Fruit fly (Drosophila melanogaster) whole organism, prepupa: ENCODE measurements around the gene Arts.

ENCODE experiments used
- Blimp-1 ChIP-seq: fragments of 200-800 bp; sonication (Bioruptor generic); optimal IDR thresholded peaks from 3 replicates; lab custom pipeline; 2017; ENCODE audit warnings: missing biosample characterization, missing genetic modification characterization, mild to moderate bottlenecking, moderate library complexity, missing genetic modification reagents
- CG15336 ChIP-seq: fragments of 200-800 bp; sonication (Bioruptor generic); IDR thresholded peaks from 2 replicates; pipeline ENCODE4 v1.3.6; 2022; ENCODE audit warnings: missing biosample characterization, missing genetic modification characterization
- CG32006 ChIP-seq: fragments of 200-800 bp; sonication (Bioruptor generic); optimal IDR thresholded peaks from 3 replicates; lab custom pipeline; 2017; ENCODE audit warnings: missing biosample characterization, mild to moderate bottlenecking, missing genetic modification characterization
- Eip93F ChIP-seq: fragments of 200-800 bp; sonication (Bioruptor generic); optimal IDR thresholded peaks from 2 replicates; lab custom pipeline; 2016; ENCODE audit warnings: missing biosample characterization, mild to moderate bottlenecking, missing genetic modification characterization
- Hr4 ChIP-seq: fragments of 200-800 bp; sonication (Bioruptor generic); optimal IDR thresholded peaks from 3 replicates; lab custom pipeline; 2016; ENCODE audit warnings: missing biosample characterization, missing genetic modification characterization
- Lpt ChIP-seq: fragments of 200-800 bp; sonication (Bioruptor generic); optimal IDR thresholded peaks from 3 replicates; lab custom pipeline; 2016; ENCODE audit warnings: missing biosample characterization, missing genetic modification characterization
- vri ChIP-seq: fragments of 200-800 bp; sonication (Bioruptor generic); optimal IDR thresholded peaks from 3 replicates; lab custom pipeline; 2016; ENCODE audit warnings: missing biosample characterization, mild to moderate bottlenecking, missing genetic modification characterization

DNA sequence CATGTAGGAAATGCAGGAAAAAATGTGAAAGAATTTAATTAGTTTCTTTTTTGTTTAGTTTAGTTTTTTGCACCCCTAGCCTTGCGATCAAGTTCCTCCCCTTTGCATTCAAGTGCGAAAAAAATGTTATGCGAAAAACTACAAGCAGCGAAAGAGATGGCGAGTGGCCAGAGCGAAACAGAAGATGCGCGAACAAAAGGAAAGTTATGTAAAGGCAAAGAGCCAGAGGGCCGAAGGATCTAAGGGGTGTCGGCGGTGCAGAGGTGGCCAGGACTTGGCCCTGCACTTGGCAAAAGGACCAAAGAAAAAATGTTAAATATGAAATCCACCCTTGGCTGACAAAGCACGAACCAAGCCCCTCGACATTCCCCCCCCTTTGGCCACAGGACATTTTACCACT is 31.4 kb downstream of the Arts start:
- TF ChIP-seq Hr4 (GFP tag; lab: Kevin White, UChicago): no peak
- no peak for TF ChIP-seq CG15336 (GFP tag; lab: Robert Waterston, UW)
- no peak for TF ChIP-seq CG32006
- TF ChIP-seq vri (GFP tag; lab: Kevin White, UChicago): no peak
- TF ChIP-seq Lpt: no peak
- TF ChIP-seq Eip93F (GFP tag; lab: Kevin White, UChicago): no peak
- no peak for TF ChIP-seq Blimp-1 (GFP tag; lab: Kevin White, UChicago)
